Worm (Caenorhabditis elegans) whole organism, late embryonic: Measurements from ENCODE around the gene ndub-3.

Experiments used
- F13H6.1 ChIP-seq: sonication (generic microtip); optimal IDR thresholded peaks from 2 replicates; lab custom pipeline; 2016; ENCODE audit warnings: missing genetic modification characterization, missing compliant biosample characterization
- K02D7.2 ChIP-seq: sonication (generic microtip); optimal IDR thresholded peaks from 2 replicates; lab custom pipeline; 2017; ENCODE audit warnings: mild to moderate bottlenecking, missing genetic modification characterization, missing compliant biosample characterization
- Y22D7AL.16 ChIP-seq: sonication (generic microtip); optimal IDR thresholded peaks from 2 replicates; lab custom pipeline; 2016; ENCODE audit warnings: missing genetic modification characterization, missing compliant biosample characterization
- ahr-1 ChIP-seq: sonication (generic microtip); optimal IDR thresholded peaks from 2 replicates; lab custom pipeline; 2016; ENCODE audit warnings: missing genetic modification characterization, missing compliant biosample characterization
- ceh-14 ChIP-seq: sonication (generic microtip); optimal IDR thresholded peaks from 2 replicates; lab custom pipeline; 2016; ENCODE audit warnings: missing genotype, missing genetic modification characterization, missing compliant biosample characterization
- ceh-18 ChIP-seq: sonication (generic microtip); optimal IDR thresholded peaks from 2 replicates; lab custom pipeline; 2016; ENCODE audit warnings: missing genetic modification characterization, missing compliant biosample characterization
- ceh-2 ChIP-seq: sonication (generic microtip); optimal IDR thresholded peaks from 2 replicates; lab custom pipeline; 2016; ENCODE audit warnings: missing genotype, missing genetic modification characterization, missing compliant biosample characterization
- ceh-22 ChIP-seq: sonication (generic microtip); optimal IDR thresholded peaks from 2 replicates; lab custom pipeline; 2017; ENCODE audit warnings: missing biosample characterization, missing genetic modification characterization
- ceh-24 ChIP-seq: sonication (generic microtip); optimal IDR thresholded peaks from 2 replicates; lab custom pipeline; 2016; ENCODE audit warnings: mild to moderate bottlenecking, missing genetic modification characterization, missing compliant biosample characterization
- ceh-31 ChIP-seq: sonication (generic microtip); optimal IDR thresholded peaks from 2 replicates; lab custom pipeline; 2016; ENCODE audit warnings: missing genetic modification characterization, missing compliant biosample characterization
- ceh-6 ChIP-seq: fragments of 200-800 bp; sonication (Bioruptor generic); optimal IDR thresholded peaks from 2 replicates; lab custom pipeline; 2018; ENCODE audit warnings: mild to moderate bottlenecking, missing genetic modification characterization, missing compliant biosample characterization
- che-1 ChIP-seq: sonication (generic microtip); optimal IDR thresholded peaks from 2 replicates; lab custom pipeline; 2016; ENCODE audit warnings: mild to moderate bottlenecking, missing genetic modification characterization, missing compliant biosample characterization
- dmd-4 ChIP-seq: sonication (generic microtip); optimal IDR thresholded peaks from 2 replicates; lab custom pipeline; 2016; ENCODE audit warnings: borderline replicate concordance, missing genetic modification characterization, missing compliant biosample characterization
- dve-1 ChIP-seq: sonication (generic microtip); optimal IDR thresholded peaks from 2 replicates; lab custom pipeline; 2017; ENCODE audit warnings: antibody characterized with exemption, mild to moderate bottlenecking, missing genetic modification characterization, missing compliant biosample characterization
- fax-1 ChIP-seq: sonication (generic microtip); optimal IDR thresholded peaks from 2 replicates; lab custom pipeline; 2016; ENCODE audit warnings: missing genotype, missing genetic modification characterization, missing compliant biosample characterization
- fkh-10 ChIP-seq: fragments of 150-350 bp; optimal IDR thresholded peaks from 2 replicates; lab custom pipeline; 2014; ENCODE audit warnings: missing biosample characterization, missing genetic modification reagents, missing genetic modification characterization
- gmeb-2 ChIP-seq: sonication (generic microtip); optimal IDR thresholded peaks from 2 replicates; lab custom pipeline; 2016; ENCODE audit warnings: missing genetic modification characterization, inconsistent platforms, missing compliant biosample characterization
- lin-11 ChIP-seq: fragments of 200-800 bp; sonication (Bioruptor generic); optimal IDR thresholded peaks from 2 replicates; lab custom pipeline; 2018; ENCODE audit warnings: mild to moderate bottlenecking, missing genetic modification characterization, missing compliant biosample characterization
- nhr-11 ChIP-seq: fragments of 150-350 bp; optimal IDR thresholded peaks from 2 replicates; lab custom pipeline; 2014; ENCODE audit warnings: missing biosample characterization, missing genetic modification characterization
- odd-2 ChIP-seq: sonication (generic microtip); optimal IDR thresholded peaks from 2 replicates; lab custom pipeline; 2017; ENCODE audit warnings: antibody characterized with exemption, mild to moderate bottlenecking, missing genetic modification characterization, missing compliant biosample characterization
- pag-3 ChIP-seq: sonication (generic microtip); optimal IDR thresholded peaks from 2 replicates; lab custom pipeline; 2016; ENCODE audit warnings: missing compliant biosample characterization, missing genetic modification characterization, borderline replicate concordance
- pax-1 ChIP-seq: fragments of 150-350 bp; optimal IDR thresholded peaks from 2 replicates; lab custom pipeline; 2014; ENCODE audit warnings: missing biosample characterization, missing genetic modification characterization
- pha-4 ChIP-seq: fragments of 150-350 bp; optimal IDR thresholded peaks from 2 replicates; lab custom pipeline; 2018; ENCODE audit warnings: missing biosample characterization, missing genetic modification reagents, missing genetic modification characterization
- pqm-1 ChIP-seq: sonication (generic microtip); optimal IDR thresholded peaks from 2 replicates; lab custom pipeline; 2016; ENCODE audit warnings: missing genetic modification characterization, missing compliant biosample characterization
- pros-1 ChIP-seq: fragments of 150-350 bp; optimal IDR thresholded peaks from 2 replicates; lab custom pipeline; 2014; ENCODE audit warnings: missing biosample characterization, missing genetic modification reagents, missing genetic modification characterization
- ref-2 ChIP-seq: sonication (generic microtip); optimal IDR thresholded peaks from 2 replicates; lab custom pipeline; 2016; ENCODE audit warnings: missing genetic modification characterization, missing compliant biosample characterization
- rnt-1 ChIP-seq: sonication (generic microtip); optimal IDR thresholded peaks from 2 replicates; lab custom pipeline; 2016; ENCODE audit warnings: missing genetic modification characterization, missing compliant biosample characterization
- sdc-2 ChIP-seq: sonication (generic microtip); optimal IDR thresholded peaks from 2 replicates; lab custom pipeline; 2016; ENCODE audit warnings: missing genotype, missing genetic modification characterization, missing compliant biosample characterization
- ttx-3 ChIP-seq: sonication (generic microtip); optimal IDR thresholded peaks from 2 replicates; lab custom pipeline; 2016; ENCODE audit warnings: missing genetic modification reagents, missing genetic modification characterization, missing compliant biosample characterization
- unc-42 ChIP-seq: sonication (generic microtip); optimal IDR thresholded peaks from 2 replicates; lab custom pipeline; 2016; ENCODE audit warnings: missing genotype, missing genetic modification characterization, missing compliant biosample characterization
- unc-55 ChIP-seq: sonication (generic microtip); optimal IDR thresholded peaks from 2 replicates; lab custom pipeline; 2017; ENCODE audit warnings: missing biosample characterization, missing genetic modification reagents, missing genetic modification characterization
- unc-86 ChIP-seq: sonication (generic microtip); optimal IDR thresholded peaks from 2 replicates; lab custom pipeline; 2016; ENCODE audit warnings: missing genetic modification characterization, missing compliant biosample characterization
- zip-5 ChIP-seq: sonication (generic microtip); optimal IDR thresholded peaks from 2 replicates; lab custom pipeline; 2016; ENCODE audit warnings: missing genetic modification characterization, missing compliant biosample characterization
- ztf-16 ChIP-seq: sonication (generic microtip); optimal IDR thresholded peaks from 2 replicates; lab custom pipeline; 2017; ENCODE audit warnings: missing genetic modification characterization, missing compliant biosample characterization

ndub-3 gene

ce11 chrII:8953703-8954102 lies 11.0 kb downstream of the ndub-3 start:
- TF ChIP-seq ceh-22 (no peak), ttx-3 (tag; lab: Kevin White, UChicago) (no peak), unc-42 (tag; lab: Kevin White, UChicago) (no peak), Y22D7AL.16 (tag; lab: Kevin White, UChicago) (no peak), ceh-31 (tag; lab: Kevin White, UChicago) (no peak), che-1 (no peak), dve-1 (tag; lab: Kevin White, UChicago) (no peak), zip-5 (tag; lab: Kevin White, UChicago) (no peak)

ce11 chrII:8951270-8951669 lies 13.4 kb downstream of the ndub-3 start:
- TF ChIP-seq lin-11 (tag; lab: Kevin White, UChicago) = no peak
- TF ChIP-seq ceh-14 (tag; lab: Kevin White, UChicago) = peak; percentile 27
- no peak for TF ChIP-seq dmd-4
- peak; percentile 43 for TF ChIP-seq ceh-31 (tag; lab: Kevin White, UChicago)

ce11 chrII:8948640-8949039 lies 16.1 kb downstream of the ndub-3 start:
- no peak for TF ChIP-seq sdc-2 (tag; lab: Kevin White, UChicago)
- no peak for TF ChIP-seq fax-1 (tag; lab: Kevin White, UChicago)
- no peak for TF ChIP-seq zip-5 (tag; lab: Kevin White, UChicago)
- no peak for TF ChIP-seq K02D7.2 (tag; lab: Kevin White, UChicago)
- TF ChIP-seq ceh-31 (tag; lab: Kevin White, UChicago) = no peak
- TF ChIP-seq pha-4 (tag; lab: Kevin White, UChicago) = no peak
- TF ChIP-seq pag-3 (tag; lab: Kevin White, UChicago) = no peak
- TF ChIP-seq rnt-1 (tag; lab: Kevin White, UChicago) = no peak
- peak; percentile 54 for TF ChIP-seq unc-42 (tag; lab: Kevin White, UChicago)

- TF ChIP-seq fkh-10 (GFP tag; lab: Kevin White, UChicago) = no peak
- TF ChIP-seq unc-55 (GFP tag; lab: Kevin White, UChicago) = no peak
- TF ChIP-seq ref-2 (tag; lab: Kevin White, UChicago) = no peak
- no peak for TF ChIP-seq pros-1
- TF ChIP-seq ahr-1 = no peak
- no peak for TF ChIP-seq ceh-18
- TF ChIP-seq gmeb-2 (tag; lab: Kevin White, UChicago) = no peak
- no peak for TF ChIP-seq dmd-4
- TF ChIP-seq ztf-16 = no peak
- no peak for TF ChIP-seq pax-1
- TF ChIP-seq odd-2 (tag; lab: Kevin White, UChicago) = no peak
- TF ChIP-seq unc-86 (tag; lab: Kevin White, UChicago) = no peak
- no peak for TF ChIP-seq pqm-1 (tag; lab: Kevin White, UChicago)
- no peak for TF ChIP-seq nhr-11 (tag; lab: Kevin White, UChicago)
- no peak for TF ChIP-seq rnt-1 (tag; lab: Kevin White, UChicago)
- no peak for TF ChIP-seq ceh-2
- no peak for TF ChIP-seq pha-4 (tag; lab: Kevin White, UChicago)
Observed at ce11 chrII:8947391-8947790, 17.3 kb downstream of the ndub-3 start, which contains the start of gene cutl-15. cutl-15 (minus strand) TSS chrII:8947688.

ce11 chrII:8945167-8945566 lies 19.5 kb downstream of the ndub-3 start:
- TF ChIP-seq unc-42 (tag; lab: Kevin White, UChicago) (peak; percentile 82), ceh-14 (tag; lab: Kevin White, UChicago) (no peak), ceh-31 (tag; lab: Kevin White, UChicago) (no peak)

ce11 chrII:8940362-8940940 lies 24.2 kb downstream of the ndub-3 start, which contains the start of the genes set-17 and T21B10.4:
set-17 (minus strand) TSS chrII:8940488.
T21B10.4 (plus strand) TSS chrII:8940894.
- TF ChIP-seq ahr-1 (no peak), ceh-24 (no peak), ceh-6 (GFP tag; lab: Kevin White, UChicago) (no peak), F13H6.1 (tag; lab: Kevin White, UChicago) (no peak), fkh-10 (GFP tag; lab: Kevin White, UChicago) (no peak), gmeb-2 (tag; lab: Kevin White, UChicago) (no peak)
- TF ChIP-seq, all 69 proteins: peak for 0
